Worm (Caenorhabditis elegans) whole organism, L3 larva: ENCODE measurements around the gene C05D11.1.

Experiments
- ceh-9 ChIP-seq: sonication (generic microtip); optimal IDR thresholded peaks from 2 replicates; lab custom pipeline; 2018; ENCODE audit warnings: missing biosample characterization, missing genetic modification characterization
- fkh-10 ChIP-seq: sonication (generic microtip); optimal IDR thresholded peaks from 2 replicates; lab custom pipeline; 2017; ENCODE audit warnings: missing biosample characterization, missing genetic modification reagents, missing genetic modification characterization
- tbx-2 ChIP-seq: sonication (generic microtip); optimal IDR thresholded peaks from 2 replicates; lab custom pipeline; 2016; ENCODE audit warnings: mild to moderate bottlenecking, missing genetic modification characterization, missing compliant biosample characterization
- unc-62 ChIP-seq: fragments of 150-350 bp; sonication (generic microtip); optimal IDR thresholded peaks from 4 replicates; lab custom pipeline; 2014; ENCODE audit warnings: missing biosample characterization, missing genetic modification reagents, missing genetic modification characterization

ce11 chrIII:6430834-6431233 lies 5.6 kb upstream of the C05D11.1 start, which contains the start of gene popl-1:
- TF ChIP-seq ceh-9 (no peak), fkh-10 (no peak), unc-62 (GFP tag; lab: Kevin White, UChicago) (no peak), tbx-2 (no peak)
